Worm (Caenorhabditis elegans) whole organism, midembryonic: ENCODE results near the gene srx-131.

ENCODE experiments used
- T22C8.4 ChIP-seq: fragments of 200-800 bp; sonication (Bioruptor generic); IDR thresholded peaks from 2 replicates; pipeline ENCODE4 v1.3.6; 2022; ENCODE audit warnings: missing genetic modification characterization, missing compliant biosample characterization
- flt-1 ChIP-seq: fragments of 200-800 bp; sonication (Bioruptor generic); IDR thresholded peaks from 2 replicates; pipeline ENCODE4 v1.3.6; 2022; ENCODE audit warnings: missing genetic modification characterization, missing compliant biosample characterization
- klf-2 ChIP-seq: fragments of 200-800 bp; sonication (Bioruptor generic); conservative IDR thresholded peaks from 2 replicates; pipeline ENCODE4 v1.3.6; 2022; ENCODE audit warnings: missing genetic modification reagents, missing genetic modification characterization, missing compliant biosample characterization
- med-1 ChIP-seq: sonication (generic microtip); optimal IDR thresholded peaks from 2 replicates; lab custom pipeline; 2017; ENCODE audit warnings: missing genetic modification characterization, mild to moderate bottlenecking, missing compliant biosample characterization, antibody characterized with exemption, missing genetic modification reagents; ENCODE audit not compliant: insufficient read depth
- ref-1 ChIP-seq: fragments of 200-800 bp; sonication (Bioruptor generic); conservative IDR thresholded peaks from 2 replicates; pipeline ENCODE4 v1.3.6; 2022; ENCODE audit warnings: missing genetic modification reagents, missing genetic modification characterization, missing compliant biosample characterization
- tab-1 ChIP-seq: fragments of 200-800 bp; sonication (Bioruptor generic); IDR thresholded peaks from 2 replicates; pipeline ENCODE4 v1.3.6; 2022; ENCODE audit warnings: missing genetic modification characterization, missing compliant biosample characterization
- ztf-23 ChIP-seq: fragments of 200-800 bp; sonication (Bioruptor generic); IDR thresholded peaks from 2 replicates; pipeline ENCODE4 v1.3.6; 2022; ENCODE audit warnings: missing genetic modification reagents, missing genetic modification characterization, missing compliant biosample characterization

DNA sequence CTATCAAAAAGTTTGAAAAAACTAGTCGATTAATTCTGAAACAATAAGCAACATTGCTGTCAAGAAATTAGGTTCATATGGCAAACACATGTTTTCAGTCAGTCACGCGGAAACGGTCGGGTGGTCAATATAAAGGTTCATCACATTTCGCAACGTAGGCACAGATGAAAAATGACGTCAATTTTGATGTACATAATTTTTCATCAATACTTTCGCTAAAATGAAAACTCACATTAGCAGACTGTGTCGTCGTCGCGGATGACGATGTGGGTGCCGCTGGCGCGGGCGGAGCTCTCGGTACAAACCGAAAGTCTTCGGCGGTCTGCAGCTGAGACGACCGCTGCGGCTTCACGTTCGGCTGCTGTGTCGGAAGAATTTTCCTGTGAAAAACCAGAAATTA is 41.3 kb upstream of the srx-131 start, which contains the start of gene swan-2:
- TF ChIP-seq ref-1, result no peak
- TF ChIP-seq tab-1 (GFP tag; lab: Robert Waterston, UW), result no peak
- no peak for TF ChIP-seq klf-2 (GFP tag; lab: Robert Waterston, UW)
- no peak for TF ChIP-seq ztf-23
- no peak for TF ChIP-seq med-1 (GFP tag; lab: Kevin White, UChicago)
- no peak for TF ChIP-seq flt-1
- no peak for TF ChIP-seq T22C8.4 (GFP tag; lab: Robert Waterston, UW)
